Worm (Caenorhabditis elegans) whole organism, late embryonic: ENCODE measurements around the gene grp-1.

ENCODE experiments used
- mec-3 ChIP-seq: sonication (generic microtip); optimal IDR thresholded peaks from 2 replicates; lab custom pipeline; 2016; ENCODE audit warnings: borderline replicate concordance, missing genetic modification characterization, missing compliant biosample characterization
- pros-1 ChIP-seq: fragments of 150-350 bp; optimal IDR thresholded peaks from 2 replicates; lab custom pipeline; 2014; ENCODE audit warnings: missing biosample characterization, missing genetic modification reagents, missing genetic modification characterization
- sox-2 ChIP-seq: fragments of 200-800 bp; sonication (Bioruptor generic); IDR thresholded peaks from 2 replicates; pipeline ENCODE4 v1.3.6; 2022; ENCODE audit warnings: missing genetic modification reagents, missing genetic modification characterization, missing compliant biosample characterization

DNA sequence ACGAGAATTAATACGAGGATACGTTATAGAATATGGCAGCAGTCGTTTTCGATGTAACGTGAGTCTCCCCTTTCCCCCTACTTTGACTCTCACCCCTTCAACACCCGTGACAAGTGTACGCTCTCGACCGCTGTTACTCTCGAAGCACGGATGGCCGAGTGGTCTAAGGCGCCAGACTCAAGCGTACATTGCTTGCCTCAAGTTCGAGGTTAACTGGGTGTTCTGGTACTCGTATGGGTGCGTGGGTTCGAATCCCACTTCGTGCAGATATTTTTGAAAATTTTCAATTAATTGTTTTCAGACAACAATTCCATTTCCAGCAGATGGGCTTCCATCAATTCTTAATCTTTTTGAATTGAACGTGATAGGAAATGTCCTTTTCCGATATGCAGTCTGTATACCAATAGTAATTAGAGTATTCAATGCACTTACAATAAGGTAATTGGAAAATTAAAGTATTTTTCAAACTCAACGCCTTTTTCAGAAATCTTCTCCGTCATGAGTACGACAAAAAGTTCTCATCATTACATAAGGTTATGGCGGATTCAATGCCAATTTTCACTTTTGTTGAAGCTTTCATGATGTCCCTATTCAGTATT, 24.1 kb downstream of the grp-1 start:
- TF ChIP-seq sox-2 (GFP tag; lab: Robert Waterston, UW) (peak; percentile 71), mec-3 (tag; lab: Kevin White, UChicago) (no peak), pros-1 (tag; lab: Kevin White, UChicago) (no peak)
